Fruit fly (Drosophila melanogaster): ENCODE data around the gene wuho.

wuho gene

dm6 chrX:6316858-6317474 lies 29.1 kb downstream of the wuho start:
- TF ChIP-seq CTCF (optimal IDR thresholded peaks at IDR 0.05) (no peak), CG8478 (optimal IDR thresholded peaks at IDR 0.05) (no peak)

- TF ChIP-seq CG8478 (optimal IDR thresholded peaks at IDR 0.05), result no peak
- TF ChIP-seq CTCF (optimal IDR thresholded peaks at IDR 0.05), result no peak
Measured at dm6 chrX:6330369-6330949, 42.6 kb downstream of the wuho start, which contains the start of gene CG42240. Gene CG42240, plus strand, starts transcription at chrX:6330842.

dm6 chrX:6332988-6333719 lies 45.3 kb downstream of the wuho start:
- no peak for TF ChIP-seq CTCF (optimal IDR thresholded peaks at IDR 0.05)
- TF ChIP-seq CG8478 (optimal IDR thresholded peaks at IDR 0.05), result no peak

- no peak for TF ChIP-seq CTCF (optimal IDR thresholded peaks at IDR 0.05)
- TF ChIP-seq CG8478 (optimal IDR thresholded peaks at IDR 0.05), result no peak
Measured at dm6 chrX:6334945-6335344, 47.0 kb downstream of the wuho start.

- no peak for TF ChIP-seq CG8478 (optimal IDR thresholded peaks at IDR 0.05)
- no peak for TF ChIP-seq CTCF (optimal IDR thresholded peaks at IDR 0.05)
Measured at dm6 chrX:6337702-6338101, 49.8 kb downstream of the wuho start, which contains the start of gene CG3842. Gene CG3842, plus strand, starts transcription at chrX:6337762.

Data from S2 (cell line).